Worm (Caenorhabditis elegans): Measurements from ENCODE around the gene mgl-1.
A peak's percentile ranks its signal among the peaks of the same experiment; 100 is the strongest.

The mgl-1 gene

DNA sequence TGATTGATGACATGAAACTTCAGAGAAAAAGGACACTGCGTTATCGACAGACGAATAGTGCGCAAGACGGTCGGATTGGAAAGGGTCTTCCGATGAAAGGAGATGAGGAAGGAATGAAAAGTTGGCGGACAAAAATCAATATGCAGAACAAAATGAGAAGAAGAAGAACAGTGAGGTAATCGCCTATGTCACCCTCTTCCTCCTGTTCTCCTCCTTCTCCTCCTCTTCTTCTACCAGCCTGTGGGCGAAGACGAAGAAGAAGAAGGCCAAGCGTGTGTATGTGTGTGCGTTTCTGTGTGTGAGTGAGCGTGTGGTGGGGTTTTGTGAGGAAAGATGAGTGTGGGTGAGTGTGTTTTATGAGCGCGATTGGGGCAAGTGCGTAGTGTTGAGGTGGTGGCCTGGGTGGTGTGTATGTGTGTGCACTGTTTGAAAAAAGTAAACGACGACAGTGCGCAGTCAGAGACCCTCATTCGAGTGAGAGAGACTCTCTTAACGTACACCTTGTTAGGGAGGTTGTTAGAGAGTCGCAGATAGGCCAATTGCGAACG is 43.8 kb downstream of the mgl-1 start, which contains the start of gene tsp-21:
tsp-21 (plus strand) TSS at position 146 of the 548 bp plus-strand sequence.
- TF ChIP-seq W03F9.2 (tag; optimal IDR thresholded peaks at IDR 0.05), result peak; percentile 66
- no peak for TF ChIP-seq him-1 (tag; optimal IDR thresholded peaks at IDR 0.05)
- TF ChIP-seq dao-5 (tag; optimal IDR thresholded peaks at IDR 0.05), result no peak

DNA sequence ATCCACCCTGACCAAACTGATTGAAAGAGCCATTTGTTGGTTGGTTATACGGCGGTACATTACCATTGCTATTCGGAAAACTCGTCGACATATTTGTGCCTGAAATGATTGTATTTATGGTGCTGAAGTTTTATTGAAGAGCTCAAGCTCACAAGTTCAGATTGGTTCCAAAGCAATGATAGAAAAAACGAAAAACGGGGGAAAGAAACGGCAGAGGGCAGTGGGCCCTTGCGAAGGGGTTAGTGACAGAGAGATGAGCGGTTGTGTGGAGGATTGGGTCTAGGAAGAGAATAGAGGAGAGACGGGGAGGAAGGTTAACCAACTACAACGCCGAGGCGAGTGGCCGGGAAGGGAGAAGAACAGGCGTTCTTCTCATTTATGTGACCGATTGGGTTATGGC is 44.7 kb downstream of the mgl-1 start, which contains the start of gene nra-3:
nra-3 (minus strand) TSS at position 101 of the 400 bp plus-strand sequence.
- TF ChIP-seq W03F9.2 (tag; optimal IDR thresholded peaks at IDR 0.05), result no peak
- TF ChIP-seq dao-5 (tag; optimal IDR thresholded peaks at IDR 0.05), result no peak
- TF ChIP-seq him-1 (tag; optimal IDR thresholded peaks at IDR 0.05), result no peak

DNA sequence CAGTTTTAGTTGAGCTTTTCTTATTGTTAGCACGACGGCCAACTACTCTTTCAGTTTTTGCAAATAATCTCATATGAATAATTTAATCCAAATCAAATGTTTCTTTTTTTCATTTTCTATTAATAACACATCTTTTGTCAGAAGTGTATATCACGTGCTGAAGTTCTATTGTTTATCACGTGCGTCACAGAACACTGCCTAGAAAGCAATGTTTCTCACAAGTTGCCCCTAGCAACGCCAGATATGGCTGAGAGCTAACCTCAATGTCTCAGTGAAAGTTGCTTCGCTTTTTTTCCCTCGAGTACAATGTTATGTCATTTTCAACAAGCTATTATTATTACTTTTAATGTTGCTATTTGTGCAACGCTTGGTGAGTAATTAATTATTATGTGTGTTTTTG is 48.1 kb downstream of the mgl-1 start:
- TF ChIP-seq W03F9.2 (tag; optimal IDR thresholded peaks at IDR 0.05) (no peak), him-1 (tag; optimal IDR thresholded peaks at IDR 0.05) (no peak)

DNA sequence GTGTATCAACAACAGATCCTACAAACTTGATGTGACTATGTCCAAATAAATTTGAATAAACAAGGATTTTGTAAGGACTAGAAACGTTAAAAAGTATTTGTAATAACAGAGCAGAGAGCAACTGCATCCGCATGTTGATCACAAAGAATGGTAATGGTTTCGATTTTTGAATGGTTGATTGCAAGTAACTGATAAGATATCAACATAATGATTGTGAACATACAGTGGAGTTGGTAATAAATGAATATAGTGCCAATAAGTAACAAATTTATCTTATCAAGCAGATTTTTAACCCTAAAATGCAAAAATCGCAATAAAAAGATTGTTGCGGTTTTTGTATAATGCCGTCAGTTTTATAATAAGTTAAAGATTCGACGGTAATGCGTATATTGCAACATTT is 51.1 kb downstream of the mgl-1 start, which contains the start of gene ugt-23:
ugt-23 (minus strand) TSS at position 212 of the 400 bp plus-strand sequence.
- no peak for TF ChIP-seq W03F9.2 (tag; optimal IDR thresholded peaks at IDR 0.05)
- no peak for TF ChIP-seq dao-5 (tag; optimal IDR thresholded peaks at IDR 0.05)
- no peak for TF ChIP-seq him-1 (tag; optimal IDR thresholded peaks at IDR 0.05)

DNA sequence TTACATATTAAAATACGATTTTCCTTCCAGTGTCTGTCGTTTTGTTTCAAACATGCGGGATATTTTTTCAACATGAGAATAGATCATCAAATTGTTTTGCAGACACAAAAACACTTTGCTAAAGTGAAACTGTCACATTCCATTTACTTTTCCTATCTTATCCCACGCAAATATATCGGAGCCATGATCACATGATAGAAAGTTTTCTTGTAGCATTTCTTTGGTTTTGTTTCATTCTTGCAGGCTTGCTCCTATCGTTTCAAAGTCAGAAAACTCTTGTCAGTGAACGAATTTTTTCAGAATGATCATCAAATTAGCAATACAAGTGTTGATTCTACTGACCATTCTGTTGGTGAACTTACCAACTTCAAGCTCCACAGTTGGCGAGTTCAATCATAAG is 54.8 kb downstream of the mgl-1 start, which contains the start of gene C17G1.2:
C17G1.2 (plus strand) TSS at position 301 of the 400 bp plus-strand sequence.
- TF ChIP-seq him-1 (tag; optimal IDR thresholded peaks at IDR 0.05) (no peak), W03F9.2 (tag; optimal IDR thresholded peaks at IDR 0.05) (no peak), dao-5 (tag; optimal IDR thresholded peaks at IDR 0.05) (no peak)

DNA sequence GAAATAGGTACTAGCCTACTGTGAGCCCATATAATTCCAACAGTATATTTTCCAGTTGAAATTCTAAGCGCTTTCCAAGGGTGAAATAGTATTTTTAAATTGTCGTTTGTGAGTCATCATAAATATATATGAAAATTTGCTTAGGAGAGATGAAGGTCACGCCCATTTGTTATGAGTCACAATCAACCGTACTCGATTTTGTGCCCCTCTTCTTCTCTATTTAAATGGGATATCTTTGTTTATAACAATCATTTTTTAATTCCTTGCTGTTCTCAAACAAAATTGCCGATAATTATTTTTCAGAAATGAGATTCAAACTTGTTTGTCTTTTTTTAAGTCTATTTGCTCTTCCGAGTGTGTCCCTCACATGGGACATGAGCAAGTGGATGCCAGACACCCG is 57.1 kb downstream of the mgl-1 start, which contains the start of gene folr-1:
folr-1 (plus strand) TSS at position 301 of the 400 bp plus-strand sequence.
- TF ChIP-seq him-1 (tag; optimal IDR thresholded peaks at IDR 0.05) (no peak), W03F9.2 (tag; optimal IDR thresholded peaks at IDR 0.05) (no peak), dao-5 (tag; optimal IDR thresholded peaks at IDR 0.05) (no peak)
